Fruit fly (Drosophila melanogaster): ENCODE data around the gene Fam92.

Fam92 gene

dm6 chr2L:12459841-12460240, 35.1 kb downstream of the Fam92 start:
- peak; percentile 73 for TF ChIP-seq svp (GFP tag)
- no peak for TF ChIP-seq esn (GFP tag; optimal IDR thresholded peaks at IDR 0.05)
- no peak for TF ChIP-seq spab (GFP tag; optimal IDR thresholded peaks at IDR 0.05)
- TF ChIP-seq CG8632 (GFP tag; optimal IDR thresholded peaks at IDR 0.05): no peak
- peak; percentile 5 for TF ChIP-seq Sox14 (GFP tag; optimal IDR thresholded peaks at IDR 0.05)
- peak; percentile 30 for TF ChIP-seq Eip78C (GFP tag)

- peak; percentile 58 for TF ChIP-seq CG3919 (GFP tag; optimal IDR thresholded peaks at IDR 0.05)
- peak; percentile 61 for TF ChIP-seq topi (GFP tag; optimal IDR thresholded peaks at IDR 0.05)
- TF ChIP-seq CG4318 (GFP tag; optimal IDR thresholded peaks at IDR 0.05): no peak
- peak; percentile 85 for TF ChIP-seq CG6808 (GFP tag; optimal IDR thresholded peaks at IDR 0.05)
- peak; percentile 32 for TF ChIP-seq CG6792 (GFP tag; optimal IDR thresholded peaks at IDR 0.05)
- peak; percentile 32 for TF ChIP-seq CG10631 (GFP tag; optimal IDR thresholded peaks at IDR 0.05)
- peak; percentile 72 for TF ChIP-seq net (GFP tag; optimal IDR thresholded peaks at IDR 0.05)
- TF ChIP-seq CG10669 (GFP tag; optimal IDR thresholded peaks at IDR 0.05): peak; percentile 50
- peak; percentile 56 for TF ChIP-seq Blimp-1 (GFP tag; optimal IDR thresholded peaks at IDR 0.05)
- TF ChIP-seq CG1621 (tag; optimal IDR thresholded peaks at IDR 0.05): peak; percentile 39
- peak; percentile 66; the same call in 2 of the 3 replicates for TF ChIP-seq CG6163 (GFP tag; IDR thresholded peaks at IDR 0.05)
- TF ChIP-seq fkh (GFP tag; optimal IDR thresholded peaks at IDR 0.05): peak; percentile 99
- TF ChIP-seq dsx (GFP tag; optimal IDR thresholded peaks at IDR 0.05; ENCODE audit: poor library complexity, severe bottlenecking): peak; percentile 62
- peak; percentile 30 for TF ChIP-seq lz (GFP tag; optimal IDR thresholded peaks at IDR 0.05)
- TF ChIP-seq salr (GFP tag; optimal IDR thresholded peaks at IDR 0.05): peak in 1 of 2 experiments; percentile 0
- TF ChIP-seq OdsH (GFP tag; optimal IDR thresholded peaks at IDR 0.05): no peak
- peak; percentile 63 for TF ChIP-seq Met (GFP tag; optimal IDR thresholded peaks at IDR 0.05)
- TF ChIP-seq Hr38 (GFP tag; optimal IDR thresholded peaks at IDR 0.05): no peak
- TF ChIP-seq Smox (GFP tag; optimal IDR thresholded peaks at IDR 0.05): peak; percentile 57
- peak; percentile 79 to 84 for TF ChIP-seq ss (GFP tag; optimal IDR thresholded peaks at IDR 0.05)
- no peak for TF ChIP-seq cyc (GFP tag; optimal IDR thresholded peaks at IDR 0.05)
- peak; percentile 88 for TF ChIP-seq Eip78C (GFP tag)
- TF ChIP-seq svp (GFP tag): peak; percentile 71
- TF ChIP-seq fd59A (GFP tag; optimal IDR thresholded peaks at IDR 0.05): no peak
- TF ChIP-seq CG9139 (GFP tag; optimal IDR thresholded peaks at IDR 0.05): peak; percentile 86
- TF ChIP-seq Lpt (GFP tag; optimal IDR thresholded peaks at IDR 0.05): peak; percentile 42
- peak; percentile 32 for TF ChIP-seq Sox14 (GFP tag; optimal IDR thresholded peaks at IDR 0.05)
- TF ChIP-seq Sox102F (GFP tag; optimal IDR thresholded peaks at IDR 0.05): peak; percentile 68
- TF ChIP-seq acj6 (GFP tag; optimal IDR thresholded peaks at IDR 0.05): peak; percentile 8
- peak; percentile 18 for TF ChIP-seq CG32006 (GFP tag; optimal IDR thresholded peaks at IDR 0.05)
- TF ChIP-seq CG8119 (GFP tag; IDR thresholded peaks at IDR 0.05): peak; percentile 58; the same call in 2 of the 3 replicates
- peak; percentile 64 for TF ChIP-seq CG6276 (GFP tag; optimal IDR thresholded peaks at IDR 0.05)
- peak; percentile 64 for TF ChIP-seq CG16779 (tag; optimal IDR thresholded peaks at IDR 0.05)
- peak; percentile 54 for TF ChIP-seq fd85E (GFP tag; optimal IDR thresholded peaks at IDR 0.05)
- TF ChIP-seq Hr4 (GFP tag; optimal IDR thresholded peaks at IDR 0.05): no peak
- TF ChIP-seq CG8319 (GFP tag; optimal IDR thresholded peaks at IDR 0.05): no peak
- peak; percentile 78 for TF ChIP-seq vri (GFP tag; optimal IDR thresholded peaks at IDR 0.05)
- TF ChIP-seq pdm3 (GFP tag; optimal IDR thresholded peaks at IDR 0.05): peak; percentile 26
- no peak for TF ChIP-seq Ets21C (GFP tag; optimal IDR thresholded peaks at IDR 0.05)
- TF ChIP-seq CG6854 (GFP tag; optimal IDR thresholded peaks at IDR 0.05): peak; percentile 91
- peak; percentile 35 for TF ChIP-seq achi (GFP tag; optimal IDR thresholded peaks at IDR 0.05)
- peak; percentile 86 for TF ChIP-seq Eip93F (GFP tag; optimal IDR thresholded peaks at IDR 0.05)
- TF ChIP-seq CG11294 (GFP tag; IDR thresholded peaks at IDR 0.05): no peak
- no peak for TF ChIP-seq Hr39 (GFP tag; optimal IDR thresholded peaks at IDR 0.05)
Measured at dm6 chr2L:12460767-12461739, 36.3 kb downstream of the Fam92 start.
